Fruit fly (Drosophila melanogaster): ENCODE results near the gene CG42394.

The CG42394 gene

DNA sequence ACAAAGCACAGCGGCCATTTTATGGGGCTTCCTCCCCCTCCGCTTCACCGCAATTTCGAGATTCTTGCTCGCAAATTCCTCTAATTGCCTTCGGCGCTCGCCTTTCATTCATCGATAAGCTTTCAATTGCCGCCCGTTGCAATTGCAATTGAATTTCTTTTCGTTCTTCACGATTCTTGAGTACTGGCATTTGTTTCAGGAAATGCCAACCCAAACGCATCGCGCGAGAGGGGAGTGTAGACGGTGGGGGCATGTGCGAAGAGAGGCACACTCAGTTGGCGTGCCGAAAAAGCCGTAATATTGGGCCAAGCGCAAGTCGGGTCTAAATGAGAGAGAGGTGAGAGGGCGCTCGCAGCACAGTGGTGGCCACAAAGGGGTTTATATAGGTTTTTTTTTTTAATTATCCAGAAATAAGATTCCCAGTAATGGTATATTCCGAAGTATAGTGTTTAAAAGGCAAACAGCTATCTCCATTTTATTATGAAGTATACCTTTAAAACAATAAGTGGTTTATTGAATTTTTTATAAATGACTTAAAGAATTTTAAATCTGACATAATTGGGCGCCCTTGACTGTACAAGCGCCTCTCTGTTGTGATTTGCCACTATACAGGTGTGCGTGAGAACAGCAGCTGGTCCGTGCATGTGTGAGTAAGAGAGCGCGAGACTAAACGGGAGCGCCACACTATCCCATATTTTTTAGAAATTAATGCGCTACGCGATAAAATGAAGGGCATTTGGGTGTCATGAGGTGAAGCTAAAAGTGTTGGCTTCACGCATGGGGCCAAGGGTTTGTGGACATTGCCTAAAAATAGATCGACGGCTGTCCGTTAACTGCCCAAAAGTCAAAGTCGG is 37.1 kb downstream of the CG42394 start (continued):
- TF ChIP-seq slp2 (GFP tag; optimal IDR thresholded peaks at IDR 0.05) (peak; percentile 91), Fer2 (tag; optimal IDR thresholded peaks at IDR 0.05) (peak; percentile 76), psq (GFP tag; optimal IDR thresholded peaks at IDR 0.05) (peak; percentile 62), CG11504 (tag; optimal IDR thresholded peaks at IDR 0.05) (peak; percentile 90), Sry-β (GFP tag; optimal IDR thresholded peaks at IDR 0.05) (peak; percentile 16), CG30403 (GFP tag; optimal IDR thresholded peaks at IDR 0.05) (peak; percentile 94), Hmx (GFP tag; optimal IDR thresholded peaks at IDR 0.05) (peak; percentile 84), Taf1 (GFP tag; IDR thresholded peaks at IDR 0.05) (peak; percentile 88), CG1602 (GFP tag; optimal IDR thresholded peaks at IDR 0.05) (peak; percentile 83), CG17328 (GFP tag; IDR thresholded peaks at IDR 0.05) (peak; percentile 77), MBD-R2 (GFP tag; IDR thresholded peaks at IDR 0.05) (peak; percentile 72; the same call in 1 of the 2 replicates), Trl (optimal IDR thresholded peaks at IDR 0.05) (peak; percentile 79 to 96), Trl (GFP tag; optimal IDR thresholded peaks at IDR 0.05) (peak; percentile 84), stc (GFP tag; IDR thresholded peaks at IDR 0.05) (peak; percentile 90), CG4404 (GFP tag; IDR thresholded peaks at IDR 0.05) (peak; percentile 73), tgo (GFP tag; IDR thresholded peaks at IDR 0.05) (peak; percentile 88), CG10654 (GFP tag; optimal IDR thresholded peaks at IDR 0.05) (peak; percentile 72), stwl (tag; optimal IDR thresholded peaks at IDR 0.05) (no peak), fd102C (GFP tag; optimal IDR thresholded peaks at IDR 0.05) (no peak), en (GFP tag; optimal IDR thresholded peaks at IDR 0.05) (peak; percentile 74), ttk (GFP tag; IDR thresholded peaks at IDR 0.05) (peak; percentile 84), CG14667 (GFP tag; IDR thresholded peaks at IDR 0.05) (peak; percentile 75), Aef1 (GFP tag; IDR thresholded peaks at IDR 0.05) (peak; percentile 83), ab (GFP tag; optimal IDR thresholded peaks at IDR 0.05) (peak; percentile 25), Oli (tag; optimal IDR thresholded peaks at IDR 0.05) (peak; percentile 91), sd (tag; optimal IDR thresholded peaks at IDR 0.05) (peak; percentile 80), Atf-2 (GFP tag; optimal IDR thresholded peaks at IDR 0.05) (peak; percentile 82), Bgb (GFP tag; IDR thresholded peaks at IDR 0.05; ENCODE audit: partially characterized antibody) (peak; percentile 8; the same call in 1 of the 2 replicates), CG18764 (GFP tag; optimal IDR thresholded peaks at IDR 0.05) (peak; percentile 45), dmrt11E (tag; optimal IDR thresholded peaks at IDR 0.05) (peak; percentile 78), grau (tag; optimal IDR thresholded peaks at IDR 0.05) (peak; percentile 86), Hand (GFP tag; optimal IDR thresholded peaks at IDR 0.05) (peak; percentile 94), ems (GFP tag; optimal IDR thresholded peaks at IDR 0.05) (peak; percentile 92), pan (optimal IDR thresholded peaks at IDR 0.05) (no peak), pan (GFP tag; optimal IDR thresholded peaks at IDR 0.05 in 1 of 2, IDR thresholded peaks at IDR 0.05 in 1 of 2) (peak in 1 of 2 experiments; percentile 82), zfh1 (GFP tag; IDR thresholded peaks at IDR 0.05) (peak; percentile 74), Gsc (GFP tag; IDR thresholded peaks at IDR 0.05) (peak; percentile 51; the same call in 1 of the 2 replicates), bab2 (GFP tag; optimal IDR thresholded peaks at IDR 0.05) (peak; percentile 84), CG6654 (GFP tag; optimal IDR thresholded peaks at IDR 0.05) (peak; percentile 53), CG12155 (GFP tag; optimal IDR thresholded peaks at IDR 0.05) (peak; percentile 85), E2f1 (GFP tag; IDR thresholded peaks at IDR 0.05) (no peak; the same call in none of the 2 replicates), CG9437 (GFP tag; optimal IDR thresholded peaks at IDR 0.05) (peak; percentile 85), CG7987 (GFP tag; optimal IDR thresholded peaks at IDR 0.05) (peak; percentile 12), CG14014 (GFP tag; IDR thresholded peaks at IDR 0.05) (peak; percentile 87), TFAM (GFP tag; optimal IDR thresholded peaks at IDR 0.05) (peak; percentile 29), CG4424 (GFP tag; optimal IDR thresholded peaks at IDR 0.05) (peak; percentile 88), chif (GFP tag; optimal IDR thresholded peaks at IDR 0.05) (peak; percentile 69 to 89), Doc2 (GFP tag; IDR thresholded peaks at IDR 0.05) (peak; percentile 37; the same call in 1 of the 2 replicates), CG2120 (GFP tag; optimal IDR thresholded peaks at IDR 0.05) (peak; percentile 97), HmgD (GFP tag; optimal IDR thresholded peaks at IDR 0.05) (no peak)

Measured in whole organism, embryonic.